2 fruit fly cellular contexts compared by ENCODE assay signal in genomic region chrX:3139961-3140360, dm6.
TF ChIP-seq lines count a peak whose summit lies in the region.

No protein-coding gene starts in this region.

TF ChIP-seq in whole organism, embryonic, 481 proteins besides CTCF, POLR2A, EP300 and RAD21 (continued from another document):
- TF ChIP-seq oc (tag; optimal IDR thresholded peaks at IDR 0.05; lab: Kevin White, UChicago) (no peak), CG10267 (tag; optimal IDR thresholded peaks at IDR 0.05; lab: Kevin White, UChicago) (no peak), Opbp (GFP tag; IDR thresholded peaks at IDR 0.05; lab: Robert Waterston, UW; ENCODE audit: partially characterized antibody) (no peak), Sry-δ (GFP tag; optimal IDR thresholded peaks at IDR 0.05; lab: Kevin White, UChicago) (no peak), z (GFP tag; IDR thresholded peaks at IDR 0.05; lab: Robert Waterston, UW) (0 out of 3 replicates have a peak, but pooled peaks have one; percentile 29), Hmx (GFP tag; optimal IDR thresholded peaks at IDR 0.05; lab: Kevin White, UChicago) (no peak), CG12744 (GFP tag; optimal IDR thresholded peaks at IDR 0.05; lab: Kevin White, UChicago) (no peak), MESR4 (GFP tag; optimal IDR thresholded peaks at IDR 0.05; lab: Kevin White, UChicago) (no peak), Hmr (GFP tag; optimal IDR thresholded peaks at IDR 0.05; lab: Kevin White, UChicago) (no peak), CG3281 (GFP tag; optimal IDR thresholded peaks at IDR 0.05; lab: Kevin White, UChicago) (no peak), nerfin-1 (tag; optimal IDR thresholded peaks at IDR 0.05; lab: Kevin White, UChicago) (no peak), lola (GFP tag; optimal IDR thresholded peaks at IDR 0.05; lab: Kevin White, UChicago) (no peak), Deaf1 (tag; optimal IDR thresholded peaks at IDR 0.05; lab: Kevin White, UChicago) (no peak), twi (tag; optimal IDR thresholded peaks at IDR 0.05; lab: Kevin White, UChicago) (no peak), Dbx (GFP tag; IDR thresholded peaks at IDR 0.05; lab: Robert Waterston, UW) (no peak), Ets65A (GFP tag; lab: Kevin White, UChicago) (no peak), CG14667 (GFP tag; IDR thresholded peaks at IDR 0.05; lab: Robert Waterston, UW) (no peak), bowl (GFP tag; IDR thresholded peaks at IDR 0.05; lab: Robert Waterston, UW) (no peak), wor (GFP tag; IDR thresholded peaks at IDR 0.05; lab: Robert Waterston, UW) (no peak), CG7372 (GFP tag; IDR thresholded peaks at IDR 0.05; lab: Robert Waterston, UW) (no peak), disco-r (GFP tag; optimal IDR thresholded peaks at IDR 0.05; lab: Kevin White, UChicago) (no peak), psq (GFP tag; optimal IDR thresholded peaks at IDR 0.05; lab: Kevin White, UChicago) (peak; percentile 21), Vsx1 (GFP tag; optimal IDR thresholded peaks at IDR 0.05; lab: Kevin White, UChicago) (no peak), jumu (GFP tag; optimal IDR thresholded peaks at IDR 0.05; lab: Kevin White, UChicago) (no peak), Rfx (GFP tag; IDR thresholded peaks at IDR 0.05; lab: Robert Waterston, UW) (no peak), br (optimal IDR thresholded peaks at IDR 0.05; lab: Kevin White, UChicago) (no peak), HLH4C (GFP tag; IDR thresholded peaks at IDR 0.05; lab: Robert Waterston, UW; ENCODE audit: partially characterized antibody) (no peak)

TF ChIP-seq in whole organism, prepupa, 60 proteins besides CTCF, POLR2A, EP300 and RAD21 (continued from another document):
- TF ChIP-seq CG7368 (GFP tag; optimal IDR thresholded peaks at IDR 0.05; lab: Kevin White, UChicago): no peak
- no peak for TF ChIP-seq svp (GFP tag; lab: Kevin White, UChicago)
- TF ChIP-seq achi (GFP tag; optimal IDR thresholded peaks at IDR 0.05; lab: Kevin White, UChicago): no peak
- TF ChIP-seq CG34406 (GFP tag; optimal IDR thresholded peaks at IDR 0.05; lab: Kevin White, UChicago): no peak
- TF ChIP-seq CG11762 (GFP tag; optimal IDR thresholded peaks at IDR 0.05; lab: Kevin White, UChicago; ENCODE audit: insufficient read depth): no peak
- no peak for TF ChIP-seq Sox15 (GFP tag; optimal IDR thresholded peaks at IDR 0.05; lab: Kevin White, UChicago)
- 0 out of 2 replicates have a peak, but pooled peaks have one; percentile 31 for TF ChIP-seq CG15336 (GFP tag; IDR thresholded peaks at IDR 0.05; lab: Robert Waterston, UW)
- TF ChIP-seq salr (GFP tag; optimal IDR thresholded peaks at IDR 0.05; lab: Kevin White, UChicago): no peak
- no peak for TF ChIP-seq CG6792 (GFP tag; optimal IDR thresholded peaks at IDR 0.05; lab: Kevin White, UChicago)
- peak; percentile 11 for TF ChIP-seq Eip78C (GFP tag; lab: Kevin White, UChicago)
- TF ChIP-seq Smox (GFP tag; optimal IDR thresholded peaks at IDR 0.05; lab: Kevin White, UChicago): no peak
- no peak for TF ChIP-seq CG8632 (GFP tag; optimal IDR thresholded peaks at IDR 0.05; lab: Kevin White, UChicago)
- peak; percentile 30 for TF ChIP-seq CG6808 (GFP tag; optimal IDR thresholded peaks at IDR 0.05; lab: Kevin White, UChicago)
- no peak for TF ChIP-seq Eip93F (GFP tag; optimal IDR thresholded peaks at IDR 0.05; lab: Kevin White, UChicago)
- no peak for TF ChIP-seq Hr38 (GFP tag; optimal IDR thresholded peaks at IDR 0.05; lab: Kevin White, UChicago)
- TF ChIP-seq esn (GFP tag; optimal IDR thresholded peaks at IDR 0.05; lab: Kevin White, UChicago): no peak
- TF ChIP-seq CG11294 (GFP tag; IDR thresholded peaks at IDR 0.05; lab: Robert Waterston, UW): no peak
- no peak for TF ChIP-seq CG16779 (tag; optimal IDR thresholded peaks at IDR 0.05; lab: Kevin White, UChicago)
- TF ChIP-seq Ets96B (tag; optimal IDR thresholded peaks at IDR 0.05; lab: Kevin White, UChicago): peak; percentile 24
- no peak for TF ChIP-seq CG3032 (tag; optimal IDR thresholded peaks at IDR 0.05; lab: Kevin White, UChicago)
- no peak for TF ChIP-seq CG4318 (GFP tag; optimal IDR thresholded peaks at IDR 0.05; lab: Kevin White, UChicago)
- TF ChIP-seq dac (GFP tag; optimal IDR thresholded peaks at IDR 0.05; lab: Kevin White, UChicago): no peak
- peak; percentile 31 for TF ChIP-seq dsx (GFP tag; optimal IDR thresholded peaks at IDR 0.05; lab: Kevin White, UChicago; ENCODE audit: poor library complexity, severe bottlenecking)
- no peak for TF ChIP-seq CG32006 (GFP tag; optimal IDR thresholded peaks at IDR 0.05; lab: Kevin White, UChicago)
- no peak for TF ChIP-seq Ets21C (GFP tag; optimal IDR thresholded peaks at IDR 0.05; lab: Kevin White, UChicago)
- no peak for TF ChIP-seq CG6854 (GFP tag; optimal IDR thresholded peaks at IDR 0.05; lab: Kevin White, UChicago)
- TF ChIP-seq Sox102F (GFP tag; optimal IDR thresholded peaks at IDR 0.05; lab: Kevin White, UChicago): no peak
- TF ChIP-seq CG10669 (GFP tag; optimal IDR thresholded peaks at IDR 0.05; lab: Kevin White, UChicago): no peak
- no peak for TF ChIP-seq vri (GFP tag; optimal IDR thresholded peaks at IDR 0.05; lab: Kevin White, UChicago)
- no peak for TF ChIP-seq CG3919 (GFP tag; optimal IDR thresholded peaks at IDR 0.05; lab: Kevin White, UChicago)
- TF ChIP-seq cyc (GFP tag; optimal IDR thresholded peaks at IDR 0.05; lab: Kevin White, UChicago): no peak
- TF ChIP-seq eg (GFP tag; IDR thresholded peaks at IDR 0.05; lab: Robert Waterston, UW): peak; percentile 33; the same call in 1 of the 3 replicates
- TF ChIP-seq CG31627 (GFP tag; optimal IDR thresholded peaks at IDR 0.05; lab: Kevin White, UChicago): no peak
- no peak for TF ChIP-seq OdsH (GFP tag; optimal IDR thresholded peaks at IDR 0.05; lab: Kevin White, UChicago)
- peak; percentile 12 for TF ChIP-seq spab (GFP tag; optimal IDR thresholded peaks at IDR 0.05; lab: Kevin White, UChicago)
TF ChIP-seq in whole organism, prepupa: peak in this region for 11.
